Worm (Caenorhabditis elegans) whole organism, young adult: ENCODE measurements around the gene srx-48.

ENCODE experiments used
- aptf-3 ChIP-seq: fragments of 200-800 bp; sonication (Bioruptor generic); IDR thresholded peaks from 2 replicates; pipeline ENCODE4 v1.3.6; 2022; ENCODE audit warnings: missing genetic modification characterization, missing compliant biosample characterization
- nhr-27 ChIP-seq: fragments of 200-800 bp; sonication (Bioruptor generic); optimal IDR thresholded peaks from 2 replicates; lab custom pipeline; 2018; ENCODE audit warnings: mild to moderate bottlenecking, missing genetic modification characterization, moderate library complexity, missing compliant biosample characterization

DNA sequence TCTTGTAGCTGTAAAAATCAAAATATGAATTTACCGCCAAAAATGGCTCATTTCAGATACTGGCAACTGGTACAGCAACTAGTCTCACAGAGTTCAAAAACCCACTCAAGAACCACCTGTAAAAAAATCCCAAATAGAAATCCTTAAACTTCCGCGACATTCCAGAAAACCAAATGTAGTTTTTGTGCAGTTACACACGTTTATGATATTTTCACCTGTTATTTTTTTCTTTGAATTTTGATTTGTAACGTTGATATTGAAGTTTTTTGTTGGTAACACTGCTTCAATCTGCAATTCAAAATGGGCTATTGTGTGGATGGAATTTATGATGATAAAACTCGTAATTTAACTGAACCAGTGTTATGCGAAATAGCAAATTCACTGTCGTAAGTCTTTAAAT lies 29.3 kb upstream of the srx-48 start, which contains the start of gene srw-113:
- TF ChIP-seq nhr-27 (tag; lab: Kevin White, UChicago) (no peak), aptf-3 (GFP tag; lab: Robert Waterston, UW) (no peak)
